Fruit fly (Drosophila melanogaster): ENCODE results near the gene CG3552.

CG3552 gene

dm6 chr3L:9462247-9462769 is 6.2 kb downstream of the CG3552 start (continued):
- TF ChIP-seq inv (GFP tag; IDR thresholded peaks at IDR 0.05; ENCODE audit: partially characterized antibody) (no peak), CG13624 (GFP tag; optimal IDR thresholded peaks at IDR 0.05) (peak; percentile 63), CG17186 (GFP tag; optimal IDR thresholded peaks at IDR 0.05) (peak; percentile 63), wdn (GFP tag; IDR thresholded peaks at IDR 0.05) (peak; percentile 50), Lpt (GFP tag; optimal IDR thresholded peaks at IDR 0.05) (no peak), sob (GFP tag; IDR thresholded peaks at IDR 0.05) (peak; percentile 74), ssp (GFP tag; IDR thresholded peaks at IDR 0.05) (0 out of 2 replicates have a peak, but pooled peaks have one; percentile 6), B-H2 (GFP tag; optimal IDR thresholded peaks at IDR 0.05) (peak; percentile 57), E2f1 (GFP tag; IDR thresholded peaks at IDR 0.05) (peak; percentile 77), Antp (GFP tag; optimal IDR thresholded peaks at IDR 0.05) (peak; percentile 48), dysf (GFP tag; IDR thresholded peaks at IDR 0.05) (peak; percentile 82), CG16779 (GFP tag; IDR thresholded peaks at IDR 0.05) (no peak), CoRest (tag; optimal IDR thresholded peaks at IDR 0.05) (peak; percentile 92), Hand (GFP tag; optimal IDR thresholded peaks at IDR 0.05) (peak; percentile 85), CG4707 (GFP tag; optimal IDR thresholded peaks at IDR 0.05) (peak; percentile 47), esg (GFP tag; conservative IDR thresholded peaks at IDR 0.05) (peak; percentile 74), grau (tag; optimal IDR thresholded peaks at IDR 0.05) (peak; percentile 92)

- TF ChIP-seq wor (GFP tag; IDR thresholded peaks at IDR 0.05) (no peak), kni (GFP tag; optimal IDR thresholded peaks at IDR 0.05) (no peak), CG42726 (GFP tag; IDR thresholded peaks at IDR 0.05; ENCODE audit: partially characterized antibody) (no peak), nom (GFP tag; optimal IDR thresholded peaks at IDR 0.05) (peak; percentile 92), CG18262 (tag; optimal IDR thresholded peaks at IDR 0.05) (no peak), seq (GFP tag; IDR thresholded peaks at IDR 0.05) (no peak), bsh (GFP tag; optimal IDR thresholded peaks at IDR 0.05) (peak in 1 of 2 experiments; percentile 20), CG4360 (GFP tag; IDR thresholded peaks at IDR 0.05) (peak; percentile 69), Elba2 (GFP tag; optimal IDR thresholded peaks at IDR 0.05) (peak; percentile 49), CG10565 (GFP tag; optimal IDR thresholded peaks at IDR 0.05) (no peak), cg (GFP tag; optimal IDR thresholded peaks at IDR 0.05) (peak; percentile 86), chinmo (GFP tag; IDR thresholded peaks at IDR 0.05; ENCODE audit: partially characterized antibody) (0 out of 4 replicates have a peak, but pooled peaks have one; percentile 49), bowl (GFP tag; IDR thresholded peaks at IDR 0.05) (no peak), CG10959 (GFP tag; IDR thresholded peaks at IDR 0.05) (no peak), ase (GFP tag; IDR thresholded peaks at IDR 0.05) (no peak)
These were observed 6.7 kb downstream of the CG3552 start for dm6 chr3L:9462794-9463193.

dm6 chr3L:9465652-9466244 is 9.6 kb downstream of the CG3552 start:
- no peak for TF ChIP-seq gem (tag; optimal IDR thresholded peaks at IDR 0.05)
- no peak for TF ChIP-seq NC2β (GFP tag; optimal IDR thresholded peaks at IDR 0.05)
- no peak for TF ChIP-seq Elba2 (GFP tag; optimal IDR thresholded peaks at IDR 0.05)
- TF ChIP-seq CG14441 (GFP tag; IDR thresholded peaks at IDR 0.05) = no peak
- no peak for TF ChIP-seq D (optimal IDR thresholded peaks at IDR 0.05)
- no peak for TF ChIP-seq D (GFP tag; optimal IDR thresholded peaks at IDR 0.05)
- TF ChIP-seq CG12769 (tag; optimal IDR thresholded peaks at IDR 0.05) = peak; percentile 30
- no peak for TF ChIP-seq CHES-1-like (GFP tag; optimal IDR thresholded peaks at IDR 0.05)
- TF ChIP-seq fd96Cb (tag; optimal IDR thresholded peaks at IDR 0.05) = no peak
- TF ChIP-seq CrebB (tag; optimal IDR thresholded peaks at IDR 0.05) = peak; percentile 22
- no peak for TF ChIP-seq CG11723 (GFP tag; optimal IDR thresholded peaks at IDR 0.05)
- no peak for TF ChIP-seq CG9817 (tag; optimal IDR thresholded peaks at IDR 0.05)
- TF ChIP-seq CG1024 (GFP tag; IDR thresholded peaks at IDR 0.05) = no peak
- TF ChIP-seq CG30431 (GFP tag; optimal IDR thresholded peaks at IDR 0.05) = no peak
- TF ChIP-seq lov (optimal IDR thresholded peaks at IDR 0.05) = no peak
- TF ChIP-seq lov (GFP tag; IDR thresholded peaks at IDR 0.05) = no peak
- TF ChIP-seq knrl (GFP tag; IDR thresholded peaks at IDR 0.05; ENCODE audit: partially characterized antibody) = no peak
- TF ChIP-seq CG10979 (tag; optimal IDR thresholded peaks at IDR 0.05) = no peak

Measured in whole organism, embryonic.